Fruit fly (Drosophila melanogaster) S2 (cell line): ENCODE measurements around the gene Nup153.

ENCODE experiments used
- CG8478 ChIP-seq: fragments of >200 bp; optimal IDR thresholded peaks from 2 replicates; lab custom pipeline; 2018
- CTCF ChIP-seq, 2 experiments: fragments of >200 bp; optimal IDR thresholded peaks; 2 replicates each; lab custom pipeline; 2018

DNA sequence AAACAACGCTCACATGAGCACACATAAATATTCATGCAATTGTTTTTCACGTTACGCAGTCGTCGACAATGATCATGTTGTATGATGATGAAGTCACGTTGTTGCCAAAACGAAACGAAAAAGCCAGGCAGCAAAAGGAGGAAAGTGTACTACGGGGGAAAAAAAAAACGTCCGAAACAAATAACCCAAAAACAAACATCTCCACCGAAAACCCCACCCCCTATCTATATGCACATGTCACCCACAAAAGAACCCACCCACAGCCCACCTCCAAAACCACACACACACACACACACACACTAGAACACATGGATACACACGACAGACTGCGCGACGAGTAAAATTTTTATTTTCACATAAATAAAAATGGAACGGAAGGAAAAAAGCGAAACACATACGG lies 23.9 kb upstream of the Nup153 start:
- no peak for TF ChIP-seq CG8478 (lab: Kevin White, UChicago)
- no peak for TF ChIP-seq CTCF (optimal IDR thresholded peaks at IDR 0.05; lab: Kevin White, UChicago)
